Worm (Caenorhabditis elegans) whole organism, young adult: ENCODE measurements around the gene dnc-4.

Experiments
- F57C9.4 ChIP-seq: sonication (generic microtip); optimal IDR thresholded peaks from 2 replicates; lab custom pipeline; 2017; ENCODE audit warnings: mild to moderate bottlenecking, missing genetic modification characterization, missing compliant biosample characterization
- dox-1 ChIP-seq: fragments of 200-800 bp; sonication (Bioruptor generic); IDR thresholded peaks from 2 replicates; pipeline ENCODE4 v1.3.6; 2022; ENCODE audit warnings: missing genetic modification reagents, missing genetic modification characterization, missing compliant biosample characterization
- ekl-4 ChIP-seq: fragments of 200-800 bp; sonication (Bioruptor generic); IDR thresholded peaks from 2 replicates; pipeline ENCODE4 v1.3.6; 2022; ENCODE audit warnings: missing genetic modification reagents, missing genetic modification characterization, missing compliant biosample characterization
- nfya-1 ChIP-seq: sonication (generic microtip); optimal IDR thresholded peaks from 2 replicates; lab custom pipeline; 2017; ENCODE audit warnings: antibody characterized with exemption, missing compliant biosample characterization, missing genetic modification characterization, borderline replicate concordance; ENCODE audit not compliant: insufficient read depth
- nhr-27 ChIP-seq: fragments of 200-800 bp; sonication (Bioruptor generic); optimal IDR thresholded peaks from 2 replicates; lab custom pipeline; 2018; ENCODE audit warnings: mild to moderate bottlenecking, missing genetic modification characterization, moderate library complexity, missing compliant biosample characterization
- sdz-38 ChIP-seq: sonication (generic microtip); optimal IDR thresholded peaks from 2 replicates; lab custom pipeline; 2016; ENCODE audit warnings: missing genotype, missing genetic modification characterization, missing compliant biosample characterization
- snpc-4 ChIP-seq, 5 experiments: fragments of 150-350 bp in 1 of 5; sonication (generic microtip) in 4 of 5; optimal IDR thresholded peaks; 2 replicates each; lab custom pipeline; 2014 to 2018; ENCODE audit warnings: missing genetic modification characterization in 5 of 5, missing biosample characterization in 3 of 5, antibody characterized with exemption in 2 of 5, mild to moderate bottlenecking in 2 of 5, missing compliant biosample characterization in 2 of 5, missing genotype in 2 of 5, moderate library complexity in 2 of 5, missing genetic modification reagents in 1 of 5
- unc-62 ChIP-seq: fragments of 150-350 bp; optimal IDR thresholded peaks from 2 replicates; lab custom pipeline; 2014; ENCODE audit warnings: missing biosample characterization, missing genetic modification reagents, missing genetic modification characterization
- ztf-28 ChIP-seq: fragments of 200-800 bp; sonication (Bioruptor generic); IDR thresholded peaks from 2 replicates; pipeline ENCODE4 v1.3.6; 2022; ENCODE audit warnings: missing genetic modification reagents, missing genetic modification characterization, missing compliant biosample characterization

ce11 chrIV:8028372-8028771 is 8.8 kb upstream of the dnc-4 start:
- no peak for TF ChIP-seq ztf-28 (GFP tag; lab: Robert Waterston, UW)
- TF ChIP-seq ekl-4 (GFP tag; lab: Robert Waterston, UW) = no peak
- TF ChIP-seq sdz-38 (tag; lab: Kevin White, UChicago) = no peak
- TF ChIP-seq unc-62 (GFP tag; lab: Kevin White, UChicago) = no peak
- TF ChIP-seq F57C9.4 (tag; lab: Kevin White, UChicago) = no peak
- TF ChIP-seq dox-1 (GFP tag; lab: Robert Waterston, UW) = no peak
- no peak for TF ChIP-seq nfya-1 (tag; lab: Kevin White, UChicago)
- TF ChIP-seq nhr-27 (tag; lab: Kevin White, UChicago) = no peak
- TF ChIP-seq snpc-4 (GFP tag; optimal IDR thresholded peaks at IDR 0.05; lab: Kevin White, UChicago) = no peak
- no peak for TF ChIP-seq snpc-4 (tag; optimal IDR thresholded peaks at IDR 0.05; lab: Kevin White, UChicago)
